Worm (Caenorhabditis elegans) whole organism, L3 larva: ENCODE results near the gene rgs-1.

Experiments
- jun-1 ChIP-seq: fragments of 150-350 bp; optimal IDR thresholded peaks from 2 replicates; lab custom pipeline; 2014; ENCODE audit warnings: missing biosample characterization, missing genetic modification reagents, missing genetic modification characterization
- lin-39 ChIP-seq: fragments of 150-350 bp; optimal IDR thresholded peaks from 2 replicates; lab custom pipeline; 2018; ENCODE audit warnings: missing biosample characterization, missing genetic modification reagents, missing genetic modification characterization
- nhr-76 ChIP-seq: fragments of 150-350 bp; sonication (generic microtip); optimal IDR thresholded peaks from 5 replicates; lab custom pipeline; 2014; ENCODE audit warnings: missing biosample characterization, missing genetic modification characterization
- nhr-77 ChIP-seq: fragments of 150-350 bp; optimal IDR thresholded peaks from 2 replicates; lab custom pipeline; 2014; ENCODE audit warnings: missing biosample characterization, missing genetic modification characterization

DNA sequence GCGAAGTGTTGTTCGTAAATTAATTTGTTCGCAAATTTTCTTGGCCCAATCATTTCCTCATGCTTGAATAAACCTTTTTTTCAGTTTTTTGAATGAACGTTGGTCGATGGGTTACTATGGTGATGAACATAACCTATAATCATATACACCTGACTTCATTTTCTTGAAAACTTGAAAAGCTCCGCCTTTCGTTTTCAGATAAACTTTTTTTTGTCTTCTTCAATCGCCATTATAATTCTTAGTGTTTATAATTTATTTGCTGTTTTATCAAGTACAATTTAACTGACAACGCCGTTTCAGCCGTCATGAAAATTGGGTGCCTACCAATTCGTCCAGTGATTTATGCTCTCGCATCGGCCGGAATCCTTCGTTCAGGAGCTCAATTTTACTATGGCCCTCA is 20.8 kb upstream of the rgs-1 start, which contains the start of gene M04D8.7:
- TF ChIP-seq nhr-77, result no peak
- TF ChIP-seq lin-39 (tag; lab: Kevin White, UChicago), result no peak
- no peak for TF ChIP-seq jun-1 (tag; lab: Kevin White, UChicago)
- TF ChIP-seq nhr-76 (tag; lab: Kevin White, UChicago), result no peak
